Fruit fly (Drosophila melanogaster): ENCODE data around the gene CG13003.

The CG13003 gene

dm6 chrX:16814351-16814750 is 62.0 kb downstream of the CG13003 start (continued):
- TF ChIP-seq CG15269 (tag; optimal IDR thresholded peaks at IDR 0.05) = peak; percentile 8
- peak; percentile 3 for TF ChIP-seq CG30403 (GFP tag; optimal IDR thresholded peaks at IDR 0.05)
- peak; percentile 4 for TF ChIP-seq CG2678 (tag; optimal IDR thresholded peaks at IDR 0.05)
- peak; percentile 37 for TF ChIP-seq CG11504 (tag; optimal IDR thresholded peaks at IDR 0.05)
- TF ChIP-seq Ets65A (GFP tag) = peak; percentile 57
- TF ChIP-seq Drgx (GFP tag; IDR thresholded peaks at IDR 0.05) = peak; percentile 21; the same call in 1 of the 2 replicates
- peak; percentile 2 for TF ChIP-seq bcd (GFP tag; optimal IDR thresholded peaks at IDR 0.05)

DNA sequence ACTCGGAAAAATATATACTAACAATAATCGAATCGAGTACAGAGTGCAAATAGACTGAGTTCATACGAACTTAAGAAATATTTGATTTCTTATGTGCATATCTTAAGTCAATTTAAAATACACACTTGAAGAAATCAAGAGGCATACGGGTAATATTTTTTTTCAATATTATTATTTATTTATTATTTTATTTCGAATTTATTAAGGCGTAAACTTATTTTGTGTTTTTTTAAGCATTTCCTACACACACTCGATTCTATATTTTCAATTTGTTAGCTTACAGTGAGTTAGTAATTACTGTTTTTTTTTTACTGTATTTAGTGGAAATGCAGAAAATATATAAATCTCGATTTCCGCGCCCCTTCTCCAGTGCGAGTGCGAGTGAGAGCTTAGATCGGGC is 63.1 kb downstream of the CG13003 start:
- TF ChIP-seq pnt (GFP tag; optimal IDR thresholded peaks at IDR 0.05) (no peak), her (GFP tag; optimal IDR thresholded peaks at IDR 0.05) (no peak), CG18619 (GFP tag; optimal IDR thresholded peaks at IDR 0.05) (no peak), Opbp (GFP tag; IDR thresholded peaks at IDR 0.05; ENCODE audit: partially characterized antibody) (no peak), CG17568 (GFP tag; optimal IDR thresholded peaks at IDR 0.05) (no peak), shn (GFP tag; optimal IDR thresholded peaks at IDR 0.05) (no peak), CG17359 (tag; optimal IDR thresholded peaks at IDR 0.05) (peak; percentile 43), stc (GFP tag; IDR thresholded peaks at IDR 0.05) (no peak), tgo (GFP tag; IDR thresholded peaks at IDR 0.05) (peak; percentile 21; the same call in 2 of the 3 replicates), ind (GFP tag; optimal IDR thresholded peaks at IDR 0.05) (peak; percentile 5), CG12391 (tag; optimal IDR thresholded peaks at IDR 0.05) (peak; percentile 43), CG6272 (GFP tag; IDR thresholded peaks at IDR 0.05) (no peak), Oli (tag; optimal IDR thresholded peaks at IDR 0.05) (peak; percentile 43), NC2β (GFP tag; optimal IDR thresholded peaks at IDR 0.05) (no peak), mam (GFP tag; optimal IDR thresholded peaks at IDR 0.05) (no peak), bsh (GFP tag; optimal IDR thresholded peaks at IDR 0.05) (peak in 1 of 2 experiments; percentile 27), fd3F (GFP tag; optimal IDR thresholded peaks at IDR 0.05) (no peak), Ssrp (tag; optimal IDR thresholded peaks at IDR 0.05) (peak; percentile 9), CG6689 (GFP tag; IDR thresholded peaks at IDR 0.05) (peak; percentile 57), tin (GFP tag; optimal IDR thresholded peaks at IDR 0.05) (no peak), p53 (GFP tag; optimal IDR thresholded peaks at IDR 0.05) (no peak), CG13624 (GFP tag; optimal IDR thresholded peaks at IDR 0.05) (no peak), btn (GFP tag; optimal IDR thresholded peaks at IDR 0.05) (no peak), CG9727 (GFP tag; optimal IDR thresholded peaks at IDR 0.05) (peak; percentile 11), seq (GFP tag; IDR thresholded peaks at IDR 0.05) (0 out of 2 replicates have a peak, but pooled peaks have one; percentile 15), PHDP (tag; optimal IDR thresholded peaks at IDR 0.05) (peak; percentile 21), Blimp-1 (GFP tag; optimal IDR thresholded peaks at IDR 0.05) (peak; percentile 33), CG2712 (tag; optimal IDR thresholded peaks at IDR 0.05) (peak; percentile 45), gem (tag; optimal IDR thresholded peaks at IDR 0.05) (peak; percentile 59), CG12236 (GFP tag; optimal IDR thresholded peaks at IDR 0.05) (no peak), sisA (GFP tag; IDR thresholded peaks at IDR 0.05) (no peak), Mes4 (GFP tag; optimal IDR thresholded peaks at IDR 0.05) (no peak), prd (optimal IDR thresholded peaks at IDR 0.05) (no peak), prd (GFP tag; IDR thresholded peaks at IDR 0.05) (0 out of 3 replicates have a peak, but pooled peaks have one; percentile 33), cwo (GFP tag; optimal IDR thresholded peaks at IDR 0.05) (no peak), grau (tag; optimal IDR thresholded peaks at IDR 0.05) (peak; percentile 35), pita (GFP tag; optimal IDR thresholded peaks at IDR 0.05) (no peak), H2.0 (GFP tag; IDR thresholded peaks at IDR 0.05) (peak; percentile 24; the same call in 1 of the 2 replicates), CG14667 (GFP tag; IDR thresholded peaks at IDR 0.05) (no peak), Hr51 (GFP tag; optimal IDR thresholded peaks at IDR 0.05) (peak in 1 of 2 experiments; percentile 66), Deaf1 (tag; optimal IDR thresholded peaks at IDR 0.05) (no peak), CG7357 (GFP tag; IDR thresholded peaks at IDR 0.05) (no peak), phol (tag; optimal IDR thresholded peaks at IDR 0.05) (peak; percentile 39)
